Worm (Caenorhabditis elegans): ENCODE data around the gene F41H10.1.
A peak's percentile ranks its signal among the peaks of the same experiment; 100 is the strongest.

DNA sequence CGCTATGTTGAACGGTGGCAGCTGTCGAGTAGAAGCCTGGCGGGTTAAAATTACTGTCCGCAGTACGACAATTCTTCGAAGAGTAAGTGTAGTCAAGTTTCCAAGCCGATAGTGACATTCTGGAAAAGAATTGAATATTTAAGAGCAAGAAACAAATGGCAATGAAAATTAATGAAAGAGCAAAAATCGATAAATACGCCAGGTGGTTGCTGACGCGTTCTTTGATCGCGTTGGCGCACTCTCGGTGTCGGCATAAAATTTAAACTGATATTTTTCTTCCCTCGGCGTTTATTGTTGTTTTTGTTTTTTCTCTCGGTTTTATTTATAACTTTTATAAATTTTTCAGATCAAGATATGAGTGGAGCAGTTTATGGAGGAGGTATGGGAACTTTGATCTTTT lies 12.0 kb downstream of the F41H10.1 start, which contains the start of the genes perm-3 and swsn-6:
- peak; percentile 25 for TF ChIP-seq ZK546.5 (tag; optimal IDR thresholded peaks at IDR 0.05)
- TF ChIP-seq ztf-11 (tag; optimal IDR thresholded peaks at IDR 0.05) = no peak
- TF ChIP-seq nhr-237 (tag; optimal IDR thresholded peaks at IDR 0.05) = no peak
